Worm (Caenorhabditis elegans) whole organism, L1 larva: ENCODE data around the gene F46C8.3.

Source experiments
- C04F5.9 ChIP-seq: sonication (generic microtip); optimal IDR thresholded peaks from 2 replicates; lab custom pipeline; 2016; ENCODE audit warnings: missing genetic modification characterization, missing compliant biosample characterization
- C34B4.2 ChIP-seq: sonication (generic microtip); optimal IDR thresholded peaks from 2 replicates; lab custom pipeline; 2017; ENCODE audit warnings: mild to moderate bottlenecking, missing genetic modification characterization, missing compliant biosample characterization
- Y116A8C.19 ChIP-seq: sonication (generic microtip); optimal IDR thresholded peaks from 2 replicates; lab custom pipeline; 2016; ENCODE audit warnings: missing compliant biosample characterization, missing genetic modification characterization, borderline replicate concordance
- ceh-63 ChIP-seq: fragments of 200-800 bp; sonication (Bioruptor generic); optimal IDR thresholded peaks from 2 replicates; lab custom pipeline; 2018; ENCODE audit warnings: mild to moderate bottlenecking, missing genetic modification characterization, missing compliant biosample characterization
- ceh-90 ChIP-seq: sonication (generic microtip); optimal IDR thresholded peaks from 2 replicates; lab custom pipeline; 2016; ENCODE audit warnings: missing genetic modification characterization, missing compliant biosample characterization
- dsc-1 ChIP-seq: sonication (generic microtip); optimal IDR thresholded peaks from 2 replicates; lab custom pipeline; 2016; ENCODE audit warnings: mild to moderate bottlenecking, missing genetic modification characterization, missing compliant biosample characterization
- efl-1 ChIP-seq, 4 experiments: fragments of 150-350 bp; optimal IDR thresholded peaks in 3 of 4; peaks in 1 of 4; 1 replicate in 1 of 4; 2 replicates in 3 of 4; lab custom pipeline; 2014; ENCODE audit warnings: missing biosample characterization in 2 of 4, missing genetic modification characterization in 2 of 4, missing genetic modification reagents in 2 of 4
- elt-3 ChIP-seq, 6 experiments: fragments of 150-350 bp in 1 of 6; sonication (generic microtip); optimal IDR thresholded peaks; 2 replicates each; lab custom pipeline; 2017 to 2018; ENCODE audit warnings: missing biosample characterization in 6 of 6, missing genetic modification characterization in 6 of 6, inconsistent platforms in 1 of 6
- fkh-10 ChIP-seq: sonication (generic microtip); optimal IDR thresholded peaks from 2 replicates; lab custom pipeline; 2017; ENCODE audit warnings: missing biosample characterization, missing genetic modification reagents, missing genetic modification characterization
- fkh-4 ChIP-seq: sonication (generic microtip); optimal IDR thresholded peaks from 2 replicates; lab custom pipeline; 2016; ENCODE audit warnings: missing compliant biosample characterization, missing genetic modification characterization, borderline replicate concordance
- fos-1 ChIP-seq: fragments of 150-350 bp; optimal IDR thresholded peaks from 2 replicates; lab custom pipeline; 2014; ENCODE audit warnings: missing biosample characterization, missing genetic modification characterization
- hlh-4 ChIP-seq: sonication (generic microtip); optimal IDR thresholded peaks from 2 replicates; lab custom pipeline; 2016; ENCODE audit warnings: mild to moderate bottlenecking, missing genetic modification characterization, missing compliant biosample characterization
- irx-1 ChIP-seq: sonication (generic microtip); optimal IDR thresholded peaks from 2 replicates; lab custom pipeline; 2016; ENCODE audit warnings: missing genetic modification characterization, missing compliant biosample characterization
- lin-14 ChIP-seq: fragments of 200-800 bp; sonication (Bioruptor generic); optimal IDR thresholded peaks from 2 replicates; lab custom pipeline; 2018; ENCODE audit warnings: mild to moderate bottlenecking, missing genetic modification characterization, moderate library complexity, missing compliant biosample characterization
- lin-35 ChIP-seq, 2 experiments: fragments of 150-350 bp; optimal IDR thresholded peaks; 2 replicates each; lab custom pipeline; 2014; ENCODE audit warnings: missing biosample characterization in 2 of 2, missing genetic modification characterization in 2 of 2, missing genetic modification reagents in 2 of 2
- lin-39 ChIP-seq: fragments of 150-350 bp; optimal IDR thresholded peaks from 2 replicates; lab custom pipeline; 2014; ENCODE audit warnings: missing biosample characterization, missing genetic modification reagents, missing genetic modification characterization
- lir-3 ChIP-seq: sonication (generic microtip); optimal IDR thresholded peaks from 2 replicates; lab custom pipeline; 2016; ENCODE audit warnings: mild to moderate bottlenecking, missing genetic modification characterization, moderate library complexity, missing compliant biosample characterization; ENCODE audit not compliant: poor library complexity
- lsy-2 ChIP-seq, 2 experiments: fragments of 150-350 bp; optimal IDR thresholded peaks; 2 replicates each; lab custom pipeline; 2014; ENCODE audit warnings: missing biosample characterization in 2 of 2, missing genetic modification characterization in 2 of 2
- mdl-1 ChIP-seq, 2 experiments: fragments of 150-350 bp; optimal IDR thresholded peaks; 2 replicates each; lab custom pipeline; 2014 to 2017; ENCODE audit warnings: missing biosample characterization in 2 of 2, missing genetic modification characterization in 2 of 2, inconsistent platforms in 1 of 2
- mep-1 ChIP-seq: fragments of 150-350 bp; optimal IDR thresholded peaks from 2 replicates; lab custom pipeline; 2014; ENCODE audit warnings: missing biosample characterization, missing genetic modification characterization
- nhr-12 ChIP-seq: sonication (generic microtip); optimal IDR thresholded peaks from 2 replicates; lab custom pipeline; 2017; ENCODE audit warnings: missing biosample characterization, missing genetic modification characterization
- nhr-19 ChIP-seq: fragments of 200-800 bp; sonication (Bioruptor generic); conservative IDR thresholded peaks from 2 replicates; pipeline ENCODE4 v1.3.6; 2022; ENCODE audit warnings: missing genetic modification characterization, missing compliant biosample characterization
- nhr-20 ChIP-seq: sonication (generic microtip); optimal IDR thresholded peaks from 2 replicates; lab custom pipeline; 2016; ENCODE audit warnings: mild to moderate bottlenecking, missing genetic modification characterization, missing compliant biosample characterization
- nhr-71 ChIP-seq: sonication (generic microtip); optimal IDR thresholded peaks from 2 replicates; lab custom pipeline; 2016; ENCODE audit warnings: mild to moderate bottlenecking, missing genetic modification characterization, moderate library complexity, missing compliant biosample characterization
- nhr-77 ChIP-seq: fragments of 150-350 bp; optimal IDR thresholded peaks from 2 replicates; lab custom pipeline; 2014; ENCODE audit warnings: missing biosample characterization, missing genetic modification characterization
- nhr-90 ChIP-seq: sonication (generic microtip); optimal IDR thresholded peaks from 2 replicates; lab custom pipeline; 2016; ENCODE audit warnings: mild to moderate bottlenecking, missing genetic modification characterization, missing compliant biosample characterization; ENCODE audit not compliant: poor library complexity
- pag-3 ChIP-seq: sonication (generic microtip); optimal IDR thresholded peaks from 2 replicates; lab custom pipeline; 2017; ENCODE audit warnings: missing genetic modification characterization, mild to moderate bottlenecking, missing compliant biosample characterization, antibody characterized with exemption, borderline replicate concordance; ENCODE audit not compliant: insufficient read depth
- pax-3 ChIP-seq: fragments of 200-800 bp; sonication (Bioruptor generic); optimal IDR thresholded peaks from 2 replicates; lab custom pipeline; 2018; ENCODE audit warnings: mild to moderate bottlenecking, missing genetic modification characterization, moderate library complexity, missing compliant biosample characterization
- rnt-1 ChIP-seq: sonication (generic microtip); optimal IDR thresholded peaks from 2 replicates; lab custom pipeline; 2016; ENCODE audit warnings: mild to moderate bottlenecking, missing genetic modification characterization, moderate library complexity, missing compliant biosample characterization
- snpc-4 ChIP-seq: fragments of 150-350 bp; optimal IDR thresholded peaks from 2 replicates; lab custom pipeline; 2014; ENCODE audit warnings: missing biosample characterization, missing genetic modification characterization
- snu-23 ChIP-seq: sonication (generic microtip); optimal IDR thresholded peaks from 2 replicates; lab custom pipeline; 2016; ENCODE audit warnings: missing genetic modification characterization, missing compliant biosample characterization
- sox-4 ChIP-seq: sonication (generic microtip); optimal IDR thresholded peaks from 2 replicates; lab custom pipeline; 2016; ENCODE audit warnings: missing genetic modification characterization, missing compliant biosample characterization
- sptf-1 ChIP-seq: fragments of 150-350 bp; optimal IDR thresholded peaks from 2 replicates; lab custom pipeline; 2014; ENCODE audit warnings: missing biosample characterization, missing genetic modification characterization
- sup-37 ChIP-seq: fragments of 200-800 bp; sonication (Bioruptor generic); optimal IDR thresholded peaks from 2 replicates; lab custom pipeline; 2018; ENCODE audit warnings: mild to moderate bottlenecking, missing genetic modification characterization, missing compliant biosample characterization
- swsn-7 ChIP-seq: sonication (generic microtip); optimal IDR thresholded peaks from 2 replicates; lab custom pipeline; 2016; ENCODE audit warnings: missing genetic modification characterization, missing compliant biosample characterization
- tbx-2 ChIP-seq: sonication (generic microtip); optimal IDR thresholded peaks from 2 replicates; lab custom pipeline; 2016; ENCODE audit warnings: missing genetic modification characterization, missing compliant biosample characterization
- unc-30 ChIP-seq: sonication (generic microtip); optimal IDR thresholded peaks from 2 replicates; lab custom pipeline; 2017; ENCODE audit warnings: missing biosample characterization, missing genetic modification characterization
- unc-86 ChIP-seq: sonication (generic microtip); optimal IDR thresholded peaks from 2 replicates; lab custom pipeline; 2016; ENCODE audit warnings: missing genetic modification characterization, missing compliant biosample characterization
- unc-98 ChIP-seq: fragments of 200-800 bp; sonication (Bioruptor generic); IDR thresholded peaks from 2 replicates; pipeline ENCODE4 v1.3.6; 2022; ENCODE audit warnings: missing genetic modification characterization, missing compliant biosample characterization
- ztf-11 ChIP-seq, 2 experiments: sonication (generic microtip); optimal IDR thresholded peaks; 2 replicates each; lab custom pipeline; 2016 to 2017; ENCODE audit warnings: missing genetic modification characterization in 2 of 2, missing biosample characterization in 1 of 2, missing compliant biosample characterization in 1 of 2
- ztf-4 ChIP-seq: fragments of 150-350 bp; optimal IDR thresholded peaks from 2 replicates; lab custom pipeline; 2014; ENCODE audit warnings: missing biosample characterization, missing genetic modification characterization

Gene F46C8.3

ce11 chrX:7569685-7570518, 44.5 kb downstream of the F46C8.3 start, which contains the start of gene apy-1 (continued):
- TF ChIP-seq tbx-2 (tag; lab: Kevin White, UChicago) (peak; percentile 62), nhr-19 (GFP tag; lab: Robert Waterston, UW) (peak; percentile 13; the same call in 1 of the 2 replicates), nhr-20 (tag; lab: Kevin White, UChicago) (peak; percentile 31), lin-35 (GFP tag; optimal IDR thresholded peaks at IDR 0.05; lab: Kevin White, UChicago) (peak in 1 of 2 experiments; percentile 48), nhr-90 (tag; lab: Kevin White, UChicago) (peak; percentile 20), ztf-4 (no peak), fkh-10 (GFP tag; lab: Kevin White, UChicago) (no peak), lir-3 (tag; lab: Kevin White, UChicago) (peak; percentile 61), ztf-11 (tag; optimal IDR thresholded peaks at IDR 0.05; lab: Kevin White, UChicago) (peak in 1 of 2 experiments; percentile 71), dsc-1 (peak; percentile 40), irx-1 (peak; percentile 59), nhr-12 (tag; lab: Kevin White, UChicago) (no peak), C04F5.9 (tag; lab: Kevin White, UChicago) (peak; percentile 23), C34B4.2 (tag; lab: Kevin White, UChicago) (no peak), unc-86 (peak; percentile 37), sox-4 (tag; lab: Kevin White, UChicago) (peak; percentile 62), hlh-4 (peak; percentile 29)

DNA sequence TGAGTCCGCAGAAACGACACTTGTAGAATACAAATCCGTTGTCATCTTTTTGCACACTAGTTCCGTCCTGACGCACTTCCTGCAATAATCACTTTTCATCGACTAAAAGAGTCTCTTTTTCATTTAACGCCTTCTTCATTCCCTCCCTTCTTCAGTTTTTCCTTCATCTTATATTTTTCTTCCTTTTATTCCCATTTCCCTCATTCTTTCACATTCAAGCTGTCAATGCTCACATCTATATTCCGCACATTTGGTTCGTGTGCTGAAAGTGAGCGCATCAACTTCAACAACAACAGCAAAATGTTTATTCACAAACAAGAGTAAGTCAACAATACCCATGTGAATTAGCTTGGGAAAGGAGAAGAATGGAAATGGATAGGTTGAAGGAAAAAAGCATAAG, 46.7 kb downstream of the F46C8.3 start, which contains the start of gene pcyt-1:
pcyt-1 (plus strand) TSS at position 301 of the 400 bp plus-strand sequence.
- no peak for TF ChIP-seq lin-35 (GFP tag; optimal IDR thresholded peaks at IDR 0.05; lab: Kevin White, UChicago)
- TF ChIP-seq Y116A8C.19 = no peak
- no peak for TF ChIP-seq ceh-90 (tag; lab: Kevin White, UChicago)
- TF ChIP-seq nhr-77 (tag; lab: Kevin White, UChicago) = no peak
- TF ChIP-seq lin-39 (tag; lab: Kevin White, UChicago) = no peak
- TF ChIP-seq unc-30 (tag; lab: Kevin White, UChicago) = no peak
- TF ChIP-seq nhr-19 (GFP tag; lab: Robert Waterston, UW) = no peak
- TF ChIP-seq dsc-1 = no peak

ce11 chrX:7573172-7573571, 47.8 kb downstream of the F46C8.3 start:
- no peak for TF ChIP-seq fos-1
- TF ChIP-seq irx-1 = no peak
- TF ChIP-seq efl-1 (optimal IDR thresholded peaks at IDR 0.05; lab: Kevin White, UChicago) = no peak
- TF ChIP-seq efl-1 (GFP tag; optimal IDR thresholded peaks at IDR 0.05 in 1 of 2; lab: Kevin White, UChicago) = peak in 1 of 2 experiments; percentile 87
- peak; percentile 72 for TF ChIP-seq dsc-1
- TF ChIP-seq, all 84 proteins: peak for 2

- TF ChIP-seq irx-1 = no peak
- TF ChIP-seq swsn-7 (tag; lab: Kevin White, UChicago) = no peak
- no peak for TF ChIP-seq C34B4.2 (tag; lab: Kevin White, UChicago)
- TF ChIP-seq nhr-20 (tag; lab: Kevin White, UChicago) = no peak
- TF ChIP-seq snpc-4 = no peak
Observed at ce11 chrX:7573572-7573628, 48.0 kb downstream of the F46C8.3 start, which contains the start of the genes unc-98 and F08C6.18. unc-98 (minus strand) TSS chrX:7573619. F08C6.18 (minus strand) TSS chrX:7573628.

DNA sequence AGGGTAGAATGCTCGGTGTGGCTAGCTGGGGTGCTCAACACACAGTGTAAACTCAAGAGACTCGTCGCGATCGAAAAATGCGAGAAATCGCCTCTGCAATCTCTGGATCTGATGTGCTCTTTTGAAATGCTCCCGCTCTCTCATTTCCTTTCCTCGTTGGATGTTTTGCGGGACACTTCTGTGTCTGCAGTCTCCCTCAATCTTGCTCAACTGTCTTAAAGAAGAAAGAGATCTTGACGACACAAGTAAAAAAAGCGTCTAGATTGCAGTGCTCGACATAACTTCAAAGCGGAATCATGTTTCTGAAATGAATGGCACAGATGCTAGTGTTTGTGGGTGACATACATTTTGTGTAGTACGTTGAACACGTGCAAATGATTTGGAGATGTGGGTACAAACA, 48.3 kb downstream of the F46C8.3 start:
- TF ChIP-seq pag-3 (tag; lab: Kevin White, UChicago) (peak; percentile 41), nhr-71 (tag; lab: Kevin White, UChicago) (peak; percentile 33), snu-23 (GFP tag; lab: Kevin White, UChicago) (peak; percentile 18), mdl-1 (tag; optimal IDR thresholded peaks at IDR 0.05; lab: Kevin White, UChicago) (peak in 1 of 2 experiments; percentile 20), nhr-20 (tag; lab: Kevin White, UChicago) (peak; percentile 29), sup-37 (no peak), sptf-1 (tag; lab: Kevin White, UChicago) (no peak), mep-1 (tag; lab: Kevin White, UChicago) (peak; percentile 33), nhr-19 (GFP tag; lab: Robert Waterston, UW) (0 out of 2 replicates have a peak, but pooled peaks have one; percentile 7), elt-3 (tag; optimal IDR thresholded peaks at IDR 0.05; lab: Kevin White, UChicago) (no peak), lin-14 (GFP tag; lab: Kevin White, UChicago) (peak; percentile 69), ceh-63 (GFP tag; lab: Kevin White, UChicago) (no peak), lir-3 (tag; lab: Kevin White, UChicago) (no peak), lsy-2 (tag; optimal IDR thresholded peaks at IDR 0.05; lab: Kevin White, UChicago) (peak in 1 of 2 experiments; percentile 53), unc-98 (GFP tag; lab: Robert Waterston, UW) (no peak), rnt-1 (peak; percentile 68), tbx-2 (tag; lab: Kevin White, UChicago) (peak; percentile 1), irx-1 (peak; percentile 5), pax-3 (no peak), efl-1 (optimal IDR thresholded peaks at IDR 0.05; lab: Kevin White, UChicago) (no peak), efl-1 (GFP tag; optimal IDR thresholded peaks at IDR 0.05 in 1 of 2; lab: Kevin White, UChicago) (peak in 1 of 2 experiments; percentile 15), fkh-4 (peak; percentile 28), dsc-1 (peak; percentile 76)
